Fruit fly (Drosophila melanogaster) ovary, adult (tissue): ENCODE data around the gene Hand.
A peak's percentile ranks its signal among the peaks of the same experiment; 100 is the strongest.

ENCODE experiments used
- CG17801 ChIP-seq: fragments of 200-800 bp; optimal IDR thresholded peaks from 2 replicates; lab custom pipeline; 2019; ENCODE audit warnings: missing biosample characterization, mild to moderate bottlenecking, missing genetic modification characterization, moderate library complexity; ENCODE audit not compliant: partially characterized antibody

Hand gene

DNA sequence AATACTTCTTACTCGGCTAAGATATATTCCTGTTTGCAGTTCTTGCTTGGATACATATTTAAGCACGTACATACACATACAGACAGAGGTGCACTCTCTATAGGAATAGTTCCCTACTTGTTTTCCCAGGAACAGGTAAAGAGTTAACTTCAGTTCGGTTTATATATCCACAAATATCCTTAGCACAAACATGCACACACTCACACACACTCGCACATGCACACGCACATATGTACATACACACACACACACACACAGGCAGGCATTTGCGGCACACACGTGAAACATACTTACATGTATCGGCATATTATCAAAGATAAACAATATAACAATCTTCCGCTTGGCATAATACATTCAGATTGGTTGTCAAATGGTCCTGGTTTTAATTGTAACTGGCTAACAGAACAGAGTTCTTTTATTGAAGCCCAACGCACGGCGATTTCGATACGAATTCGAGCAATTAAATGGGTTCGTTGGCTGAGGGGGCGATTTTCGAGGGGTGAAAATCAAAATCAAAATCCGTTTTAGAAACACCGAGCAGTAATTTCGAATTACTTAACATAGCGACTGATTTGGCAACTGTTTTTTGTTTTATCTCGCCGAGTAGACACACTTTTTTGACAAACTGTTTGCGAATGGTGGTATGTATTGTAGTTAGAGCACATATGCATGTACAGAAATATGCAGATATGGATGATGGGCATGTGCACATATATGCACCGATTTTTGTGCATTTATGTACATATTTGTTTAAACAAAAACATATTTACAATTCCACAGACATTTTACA is 35.0 kb downstream of the Hand start:
- no peak for TF ChIP-seq CG17801 (GFP tag; lab: Kevin White, UChicago)

dm6 chr2L:10255725-10256158 is 39.4 kb downstream of the Hand start, which contains the start of gene CG5676:
CG5676 (minus strand) TSS chr2L:10255891.
- peak; percentile 11 for TF ChIP-seq CG17801 (GFP tag; lab: Kevin White, UChicago)

DNA sequence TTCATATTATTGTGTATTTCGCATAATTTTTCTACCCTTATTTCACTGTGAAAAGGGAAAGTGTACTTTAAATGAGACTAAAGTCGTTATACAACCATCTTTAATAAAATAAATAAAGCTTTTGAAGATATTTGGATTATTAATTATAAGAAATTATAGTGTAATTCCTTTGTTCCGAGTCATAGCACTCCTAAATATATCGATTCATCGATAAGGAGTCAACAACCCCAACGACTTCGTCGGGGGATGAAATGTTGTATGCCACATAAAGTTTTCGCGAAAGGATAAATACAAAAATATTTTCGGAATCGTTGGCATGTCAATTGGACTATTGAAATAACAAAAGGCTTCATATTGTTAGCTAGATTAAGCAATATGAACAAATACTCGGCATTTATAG is 43.6 kb downstream of the Hand start, which contains the start of gene Ror:
TSS of gene Ror (plus strand) at position 252 of the 400 bp plus-strand sequence.
- TF ChIP-seq CG17801 (GFP tag; lab: Kevin White, UChicago): no peak

DNA sequence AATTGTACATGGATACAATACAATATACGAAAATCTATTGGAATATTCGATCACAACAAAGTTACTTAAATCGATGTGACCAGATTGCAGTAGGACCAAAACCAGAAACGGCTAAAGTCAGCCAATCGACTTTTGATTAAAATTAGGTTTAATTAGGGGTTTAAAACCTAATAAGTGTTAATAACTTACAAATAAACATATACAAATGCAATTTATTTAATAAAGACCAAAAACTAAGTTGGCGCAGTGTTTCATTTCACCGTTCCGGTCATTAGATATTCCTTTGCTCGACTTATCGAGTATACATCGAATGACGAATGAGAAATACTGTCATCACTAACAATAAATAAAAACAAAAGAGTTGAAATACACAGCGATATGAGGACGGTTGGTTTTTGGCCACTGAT is 44.7 kb downstream of the Hand start, which contains the start of the genes bsk and CG31717:
TSS of gene bsk (minus strand) at position 61 of the 407 bp plus-strand sequence.
TSS of gene CG31717 (plus strand) at position 297 of the 407 bp plus-strand sequence.
- peak; percentile 51 for TF ChIP-seq CG17801 (GFP tag; lab: Kevin White, UChicago)

- TF ChIP-seq CG17801 (GFP tag; lab: Kevin White, UChicago): no peak
These were observed 45.5 kb downstream of the Hand start for dm6 chr2L:10249655-10250202.

DNA sequence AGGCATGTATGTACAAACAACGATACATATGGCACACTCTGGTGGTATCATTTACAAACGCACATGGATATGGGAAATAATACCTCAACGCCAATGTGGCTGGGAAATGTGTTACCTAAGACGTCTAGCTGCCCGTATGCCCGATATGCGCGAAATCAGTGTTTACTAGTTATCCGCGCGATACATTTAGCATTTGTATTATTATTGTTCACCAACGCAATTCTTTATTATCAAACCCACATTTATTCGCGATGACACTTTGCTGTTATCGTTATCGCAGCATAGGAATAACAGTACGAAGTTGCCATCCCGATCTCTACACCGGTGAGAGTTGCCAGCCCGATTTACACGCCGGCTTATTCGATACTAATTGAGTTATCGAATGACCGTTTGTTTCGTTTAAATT is 48.4 kb downstream of the Hand start, which contains the start of gene chico:
TSS of gene chico (minus strand) at position 294 of the 406 bp plus-strand sequence.
- TF ChIP-seq CG17801 (GFP tag; lab: Kevin White, UChicago): no peak
